Worm (Caenorhabditis elegans) whole organism, early embryonic: Measurements from ENCODE around the gene pqn-39.
"Not testable (repeated sequence)": the region's sequence is repeated elsewhere in the genome, so short reads cannot be mapped to it uniquely, and the experiment has no call there.

Experiments used
- B0310.2 ChIP-seq: sonication (generic microtip); optimal IDR thresholded peaks from 2 replicates; lab custom pipeline; 2016; ENCODE audit warnings: mild to moderate bottlenecking, missing genetic modification characterization, missing compliant biosample characterization
- F13C5.2 ChIP-seq: sonication (generic microtip); optimal IDR thresholded peaks from 2 replicates; lab custom pipeline; 2017; ENCODE audit warnings: mild to moderate bottlenecking, missing genetic modification characterization, inconsistent platforms, missing compliant biosample characterization
- aly-1 ChIP-seq: sonication (generic microtip); optimal IDR thresholded peaks from 2 replicates; lab custom pipeline; 2016; ENCODE audit warnings: missing genetic modification characterization, missing compliant biosample characterization
- ama-1 ChIP-seq: fragments of 150-350 bp; optimal IDR thresholded peaks from 2 replicates; lab custom pipeline; 2014
- ceh-13 ChIP-seq: fragments of 200-800 bp; sonication (Bioruptor generic); optimal IDR thresholded peaks from 2 replicates; lab custom pipeline; 2018; ENCODE audit warnings: mild to moderate bottlenecking, missing genetic modification characterization, missing compliant biosample characterization
- ceh-36 ChIP-seq: sonication (generic microtip); optimal IDR thresholded peaks from 2 replicates; lab custom pipeline; 2016; ENCODE audit warnings: missing genetic modification characterization, inconsistent platforms, missing compliant biosample characterization
- ets-7 ChIP-seq: sonication (generic microtip); optimal IDR thresholded peaks from 2 replicates; lab custom pipeline; 2016; ENCODE audit warnings: missing genotype, missing genetic modification characterization, missing compliant biosample characterization
- flt-1 ChIP-seq: fragments of 200-800 bp; sonication (Bioruptor generic); IDR thresholded peaks from 2 replicates; pipeline ENCODE4 v1.3.6; 2022; ENCODE audit warnings: missing genetic modification characterization, missing compliant biosample characterization
- hmbx-1 ChIP-seq: sonication (generic microtip); optimal IDR thresholded peaks from 2 replicates; lab custom pipeline; 2016; ENCODE audit warnings: mild to moderate bottlenecking, missing genetic modification characterization, missing compliant biosample characterization
- hmg-4 ChIP-seq: fragments of 200-800 bp; sonication (Bioruptor generic); optimal IDR thresholded peaks from 2 replicates; lab custom pipeline; 2018; ENCODE audit warnings: mild to moderate bottlenecking, missing genetic modification characterization, missing compliant biosample characterization
- hnd-1 ChIP-seq: sonication (generic microtip); optimal IDR thresholded peaks from 2 replicates; lab custom pipeline; 2016; ENCODE audit warnings: missing genetic modification characterization, missing compliant biosample characterization
- pes-1 ChIP-seq: fragments of 200-800 bp; sonication (Bioruptor generic); IDR thresholded peaks from 2 replicates; pipeline ENCODE4 v1.3.6; 2022; ENCODE audit warnings: missing genetic modification reagents, missing genetic modification characterization, missing compliant biosample characterization
- scrt-1 ChIP-seq: fragments of 200-800 bp; sonication (Bioruptor generic); IDR thresholded peaks from 2 replicates; pipeline ENCODE4 v1.3.6; 2022; ENCODE audit warnings: missing genetic modification characterization, missing compliant biosample characterization
- sea-1 ChIP-seq: fragments of 200-800 bp; sonication (Bioruptor generic); conservative IDR thresholded peaks from 2 replicates; pipeline ENCODE4 v1.3.6; 2022; ENCODE audit warnings: missing genetic modification characterization, missing compliant biosample characterization
- tbx-11 ChIP-seq: fragments of 200-800 bp; sonication (Bioruptor generic); IDR thresholded peaks from 2 replicates; pipeline ENCODE4 v1.3.6; 2022; ENCODE audit warnings: missing genetic modification characterization, missing compliant biosample characterization
- tbx-37 ChIP-seq: fragments of 200-800 bp; sonication (Bioruptor generic); conservative IDR thresholded peaks from 2 replicates; pipeline ENCODE4 v1.3.6; 2022; ENCODE audit warnings: missing genetic modification reagents, missing genetic modification characterization, missing compliant biosample characterization
- tra-4 ChIP-seq: sonication (generic microtip); optimal IDR thresholded peaks from 2 replicates; lab custom pipeline; 2017; ENCODE audit warnings: missing genetic modification characterization, missing compliant biosample characterization

pqn-39 gene

ce11 chrX:14002739-14003138, 34.3 kb upstream of the pqn-39 start:
- TF ChIP-seq hmbx-1, result no peak
- no peak for TF ChIP-seq ceh-13 (GFP tag; lab: Kevin White, UChicago)
- no peak for TF ChIP-seq aly-1 (tag; lab: Kevin White, UChicago)
- TF ChIP-seq ceh-36, result no peak
- TF ChIP-seq flt-1 (GFP tag; lab: Robert Waterston, UW), result no peak
- TF ChIP-seq hnd-1, result no peak
- no peak for TF ChIP-seq tbx-11 (GFP tag; lab: Robert Waterston, UW)
- no peak for TF ChIP-seq ama-1 (lab: Kevin White, UChicago)
- no peak for TF ChIP-seq ets-7 (tag; lab: Kevin White, UChicago)

- no peak for TF ChIP-seq ceh-13 (GFP tag; lab: Kevin White, UChicago)
- TF ChIP-seq aly-1 (tag; lab: Kevin White, UChicago), result no peak
- TF ChIP-seq tra-4 (tag; lab: Kevin White, UChicago), result no peak
- TF ChIP-seq hmg-4 (GFP tag; lab: Kevin White, UChicago), result no peak
- TF ChIP-seq ets-7 (tag; lab: Kevin White, UChicago), result no peak
- no peak for TF ChIP-seq F13C5.2 (tag; lab: Kevin White, UChicago)
- TF ChIP-seq hnd-1, result no peak
- no peak for TF ChIP-seq ceh-36
- TF ChIP-seq hmbx-1, result no peak
- no peak for TF ChIP-seq tbx-37
- TF ChIP-seq tbx-11 (GFP tag; lab: Robert Waterston, UW), result no peak
- TF ChIP-seq scrt-1 (GFP tag; lab: Robert Waterston, UW), result no peak
- no peak for TF ChIP-seq ama-1 (lab: Kevin White, UChicago)
- no peak for TF ChIP-seq sea-1 (GFP tag; lab: Robert Waterston, UW)
Observed at ce11 chrX:14001494-14001974, 33.1 kb upstream of the pqn-39 start, which contains the start of gene cytb-5.1. Gene cytb-5.1 (plus strand): TSS chrX:14001924.

ce11 chrX:14000198-14000748, 31.8 kb upstream of the pqn-39 start:
- peak; percentile 5 for TF ChIP-seq ceh-36
- no peak for TF ChIP-seq scrt-1 (GFP tag; lab: Robert Waterston, UW)
- TF ChIP-seq B0310.2 (tag; lab: Kevin White, UChicago), result no peak

ce11 chrX:13995803-13996388, 27.4 kb upstream of the pqn-39 start, which contains the start of the genes C31E10.5 and C31E10.6:
Gene C31E10.5 (minus strand): TSS chrX:13995834.
Gene C31E10.6 (plus strand): TSS chrX:13996338.
- TF ChIP-seq tbx-37 (0 out of 2 replicates have a peak, but pooled peaks have one; percentile 9), scrt-1 (GFP tag; lab: Robert Waterston, UW) (0 out of 2 replicates have a peak, but pooled peaks have one; percentile 34), F13C5.2 (tag; lab: Kevin White, UChicago) (peak; percentile 66), ceh-13 (GFP tag; lab: Kevin White, UChicago) (no peak), flt-1 (GFP tag; lab: Robert Waterston, UW) (no peak)

ce11 chrX:13990680-13991079, 22.2 kb upstream of the pqn-39 start, which contains the start of gene C31E10.11:
Gene C31E10.11 (minus strand): TSS chrX:13990780.
- TF ChIP-seq flt-1 (GFP tag; lab: Robert Waterston, UW) (no peak), B0310.2 (tag; lab: Kevin White, UChicago) (no peak), aly-1 (tag; lab: Kevin White, UChicago) (no peak), F13C5.2 (tag; lab: Kevin White, UChicago) (no peak), sea-1 (GFP tag; lab: Robert Waterston, UW) (no peak), tra-4 (tag; lab: Kevin White, UChicago) (no peak), ama-1 (lab: Kevin White, UChicago) (no peak), pes-1 (GFP tag; lab: Robert Waterston, UW) (no peak), ceh-13 (GFP tag; lab: Kevin White, UChicago) (no peak), hmbx-1 (no peak), scrt-1 (GFP tag; lab: Robert Waterston, UW) (no peak)

ce11 chrX:13986307-13986706, 17.8 kb upstream of the pqn-39 start, which contains the start of gene irld-24:
Gene irld-24 (plus strand): TSS chrX:13986607.
- TF ChIP-seq ceh-13 (GFP tag; lab: Kevin White, UChicago), result no peak
- no peak for TF ChIP-seq hnd-1
- TF ChIP-seq aly-1 (tag; lab: Kevin White, UChicago), result no peak

ce11 chrX:13980417-13980816, 11.9 kb upstream of the pqn-39 start, which contains the start of gene arrd-24:
Gene arrd-24 (minus strand): TSS chrX:13980517.
- not testable (repeated sequence) for TF ChIP-seq hmg-4 (GFP tag; lab: Kevin White, UChicago); F13C5.2 (tag; lab: Kevin White, UChicago); flt-1 (GFP tag; lab: Robert Waterston, UW)

- no peak for TF ChIP-seq ceh-13 (GFP tag; lab: Kevin White, UChicago)
- peak; percentile 72 for TF ChIP-seq hmg-4 (GFP tag; lab: Kevin White, UChicago)
- TF ChIP-seq hnd-1, result no peak
- peak; percentile 60 for TF ChIP-seq aly-1 (tag; lab: Kevin White, UChicago)
- peak; percentile 50 for TF ChIP-seq F13C5.2 (tag; lab: Kevin White, UChicago)
- TF ChIP-seq flt-1 (GFP tag; lab: Robert Waterston, UW), result peak; percentile 40; the same call in 1 of the 2 replicates
- TF ChIP-seq ceh-36, result no peak
Observed at ce11 chrX:13977439-13978118, 9.1 kb upstream of the pqn-39 start, which contains the start of gene F48F7.6. Gene F48F7.6 (plus strand): TSS chrX:13977829.
